Fruit fly (Drosophila melanogaster) whole organism, embryonic: Measurements from ENCODE around the gene CG16789.
A peak's percentile ranks its signal among the peaks of the same experiment; 100 is the strongest.

ENCODE experiments used
- CG10267 ChIP-seq: fragments of 200-800 bp; sonication (Bioruptor generic); optimal IDR thresholded peaks from 2 replicates; lab custom pipeline; 2018; ENCODE audit warnings: missing biosample characterization, mild to moderate bottlenecking, missing genetic modification characterization, moderate library complexity
- CG10274 ChIP-seq: fragments of 200-800 bp; sonication (Bioruptor generic); optimal IDR thresholded peaks from 3 replicates; lab custom pipeline; 2017; ENCODE audit warnings: missing biosample characterization, mild to moderate bottlenecking, missing genetic modification characterization
- CG12219 ChIP-seq: fragments of 200-800 bp; sonication (Bioruptor generic); optimal IDR thresholded peaks from 3 replicates; lab custom pipeline; 2018; ENCODE audit warnings: missing biosample characterization, mild to moderate bottlenecking, missing genetic modification characterization
- CG12659 ChIP-seq: fragments of 200-800 bp; sonication (Bioruptor generic); optimal IDR thresholded peaks from 3 replicates; lab custom pipeline; 2017; ENCODE audit warnings: mild to moderate bottlenecking, missing biosample characterization, missing genetic modification reagents, missing genetic modification characterization
- CG17829 ChIP-seq: fragments of 200-800 bp; optimal IDR thresholded peaks from 2 replicates; lab custom pipeline; 2019; ENCODE audit warnings: missing biosample characterization, mild to moderate bottlenecking, missing genetic modification characterization, moderate library complexity
- CG1792 ChIP-seq: fragments of 200-800 bp; sonication (Bioruptor generic); optimal IDR thresholded peaks from 2 replicates; lab custom pipeline; 2016; ENCODE audit warnings: missing biosample characterization, missing genetic modification characterization
- CG18011 ChIP-seq: fragments of 200-800 bp; sonication (Bioruptor generic); optimal IDR thresholded peaks from 2 replicates; lab custom pipeline; 2017; ENCODE audit warnings: missing biosample characterization, missing genetic modification characterization, mild to moderate bottlenecking, moderate library complexity, missing genotype
- CG1832 ChIP-seq: fragments of 200-800 bp; sonication (Bioruptor generic); optimal IDR thresholded peaks from 2 replicates; lab custom pipeline; 2017; ENCODE audit warnings: missing biosample characterization, mild to moderate bottlenecking, missing genetic modification characterization, inconsistent platforms
- CG18619 ChIP-seq: fragments of 200-800 bp; sonication (Bioruptor generic); optimal IDR thresholded peaks from 3 replicates; lab custom pipeline; 2017; ENCODE audit warnings: missing biosample characterization, mild to moderate bottlenecking, missing genetic modification characterization
- CG2678 ChIP-seq: fragments of 200-800 bp; sonication (Bioruptor generic); optimal IDR thresholded peaks from 3 replicates; lab custom pipeline; 2019; ENCODE audit warnings: missing biosample characterization, mild to moderate bottlenecking, missing genetic modification characterization, moderate library complexity
- CG30020 ChIP-seq: fragments of 200-800 bp; optimal IDR thresholded peaks from 2 replicates; lab custom pipeline; 2019; ENCODE audit warnings: missing biosample characterization, mild to moderate bottlenecking, missing genetic modification characterization, moderate library complexity
- CG31224 ChIP-seq: fragments of 200-800 bp; sonication (Bioruptor generic); IDR thresholded peaks from 2 replicates; pipeline ENCODE4 v1.3.6; 2022; ENCODE audit warnings: missing biosample characterization, missing genetic modification characterization
- CG34376 ChIP-seq: fragments of 200-800 bp; sonication (Bioruptor generic); optimal IDR thresholded peaks from 2 replicates; lab custom pipeline; 2018; ENCODE audit warnings: missing biosample characterization, mild to moderate bottlenecking, missing genetic modification characterization
- CG3995 ChIP-seq: fragments of 200-800 bp; sonication (Bioruptor generic); optimal IDR thresholded peaks from 3 replicates; lab custom pipeline; 2016; ENCODE audit warnings: missing biosample characterization, missing genetic modification characterization
- CG4404 ChIP-seq: fragments of 200-800 bp; sonication (Bioruptor generic); IDR thresholded peaks from 2 replicates; pipeline ENCODE4 v1.3.6; 2022; ENCODE audit warnings: missing biosample characterization, missing genetic modification characterization
- CG6654 ChIP-seq: fragments of 200-800 bp; sonication (Bioruptor generic); optimal IDR thresholded peaks from 2 replicates; lab custom pipeline; 2017; ENCODE audit warnings: missing biosample characterization, mild to moderate bottlenecking, missing genetic modification characterization
- CG6813 ChIP-seq: fragments of 200-800 bp; sonication (Bioruptor generic); optimal IDR thresholded peaks from 2 replicates; lab custom pipeline; 2017; ENCODE audit warnings: missing biosample characterization, missing genetic modification characterization, mild to moderate bottlenecking, moderate library complexity, missing genetic modification reagents
- CG7556 ChIP-seq: fragments of 200-800 bp; sonication (Bioruptor generic); optimal IDR thresholded peaks from 2 replicates; lab custom pipeline; 2017; ENCODE audit warnings: missing biosample characterization, mild to moderate bottlenecking, missing genetic modification characterization
- CG8290 ChIP-seq, 3 experiments: fragments of 200-800 bp; sonication (Bioruptor generic); optimal IDR thresholded peaks; 2 replicates each; lab custom pipeline; 2016 to 2019; ENCODE audit warnings: missing biosample characterization in 3 of 3, missing genetic modification characterization in 3 of 3, mild to moderate bottlenecking in 2 of 3, moderate library complexity in 1 of 3
- CG9797 ChIP-seq: fragments of 200-800 bp; sonication (Bioruptor generic); optimal IDR thresholded peaks from 3 replicates; lab custom pipeline; 2018; ENCODE audit warnings: missing biosample characterization, mild to moderate bottlenecking, missing genetic modification characterization
- Drgx ChIP-seq: fragments of 200-800 bp; sonication (Bioruptor generic); IDR thresholded peaks from 2 replicates; pipeline ENCODE4 v1.3.6; 2022; ENCODE audit warnings: missing biosample characterization, missing genetic modification characterization
- E2f2 ChIP-seq: fragments of 200-800 bp; sonication (Bioruptor generic); IDR thresholded peaks from 2 replicates; pipeline ENCODE4 v1.3.6; 2022; ENCODE audit warnings: missing biosample characterization, missing genetic modification characterization
- Ets97D ChIP-seq: fragments of 200-800 bp; sonication (Bioruptor generic); optimal IDR thresholded peaks from 3 replicates; lab custom pipeline; 2016; ENCODE audit warnings: missing biosample characterization, missing genetic modification characterization
- Fer1 ChIP-seq: fragments of 200-800 bp; sonication (Bioruptor generic); optimal IDR thresholded peaks from 2 replicates; lab custom pipeline; 2017; ENCODE audit warnings: missing biosample characterization, mild to moderate bottlenecking, missing genetic modification characterization
- H2.0 ChIP-seq: fragments of 200-800 bp; sonication (Bioruptor generic); IDR thresholded peaks from 2 replicates; pipeline ENCODE4 v1.3.6; 2022; ENCODE audit warnings: missing biosample characterization, missing genetic modification characterization
- HLH4C ChIP-seq: fragments of 200-800 bp; sonication (Bioruptor generic); IDR thresholded peaks from 3 replicates; pipeline ENCODE4 v1.3.6; 2022; ENCODE audit warnings: missing biosample characterization, missing genetic modification characterization; ENCODE audit not compliant: partially characterized antibody
- Hr3 ChIP-seq: fragments of 200-800 bp; sonication (Bioruptor generic); optimal IDR thresholded peaks from 3 replicates; lab custom pipeline; 2016; ENCODE audit warnings: missing biosample characterization, missing genetic modification characterization
- Hr78 ChIP-seq, 2 experiments: fragments of 200-800 bp in 1 of 2; fragments of >200 bp in 1 of 2; sonication (Bioruptor generic) in 1 of 2; optimal IDR thresholded peaks; 2 replicates each; lab custom pipeline; 2017 to 2019; ENCODE audit warnings: missing biosample characterization in 2 of 2, missing genetic modification characterization in 2 of 2, mild to moderate bottlenecking in 1 of 2, moderate library complexity in 1 of 2
- MESR4 ChIP-seq: fragments of 200-800 bp; sonication (Bioruptor generic); optimal IDR thresholded peaks from 2 replicates; lab custom pipeline; 2018; ENCODE audit warnings: missing biosample characterization, mild to moderate bottlenecking, missing genetic modification characterization, moderate library complexity
- Med ChIP-seq: fragments of 200-800 bp; sonication (Bioruptor generic); peaks from one replicate; lab custom pipeline; 2016; ENCODE audit warnings: missing biosample characterization, missing genetic modification characterization, mild to moderate bottlenecking, inconsistent platforms, moderate library complexity
- Oli ChIP-seq: fragments of 200-800 bp; sonication (Bioruptor generic); optimal IDR thresholded peaks from 2 replicates; lab custom pipeline; 2018; ENCODE audit warnings: missing biosample characterization, mild to moderate bottlenecking, missing genetic modification characterization, moderate library complexity
- Pdp1 ChIP-seq, 2 experiments: fragments of 200-800 bp; sonication (Bioruptor generic); optimal IDR thresholded peaks; 3 replicates each; lab custom pipeline; 2016; ENCODE audit warnings: missing biosample characterization in 2 of 2, missing genetic modification characterization in 2 of 2, mild to moderate bottlenecking in 1 of 2, moderate library complexity in 1 of 2
- Usf ChIP-seq: fragments of 200-800 bp; sonication (Bioruptor generic); optimal IDR thresholded peaks from 2 replicates; lab custom pipeline; 2017; ENCODE audit warnings: missing genotype, missing biosample characterization, missing genetic modification characterization
- YL-1 ChIP-seq: fragments of 200-800 bp; sonication (Bioruptor generic); optimal IDR thresholded peaks from 3 replicates; lab custom pipeline; 2017; ENCODE audit warnings: missing biosample characterization, mild to moderate bottlenecking, missing genetic modification characterization
- crp ChIP-seq, 2 experiments: fragments of 200-800 bp; sonication (Bioruptor generic); optimal IDR thresholded peaks; 2 replicates in 1 of 2; 3 replicates in 1 of 2; lab custom pipeline; 2017; ENCODE audit warnings: missing biosample characterization in 2 of 2, missing genetic modification characterization in 2 of 2, mild to moderate bottlenecking in 1 of 2, moderate library complexity in 1 of 2
- dati ChIP-seq: fragments of 200-800 bp; sonication (Bioruptor generic); IDR thresholded peaks from 2 replicates; pipeline ENCODE4 v1.3.6; 2022; ENCODE audit warnings: missing biosample characterization, missing genetic modification characterization
- dm ChIP-seq: fragments of 200-800 bp; sonication (Bioruptor generic); optimal IDR thresholded peaks from 3 replicates; lab custom pipeline; 2016; ENCODE audit warnings: missing biosample characterization, missing genetic modification characterization
- ftz-f1 ChIP-seq: fragments of 200-800 bp; sonication (Bioruptor generic); optimal IDR thresholded peaks from 2 replicates; lab custom pipeline; 2016; ENCODE audit warnings: missing biosample characterization, missing genetic modification characterization
- gem ChIP-seq: fragments of 200-800 bp; sonication (Bioruptor generic); optimal IDR thresholded peaks from 2 replicates; lab custom pipeline; 2019; ENCODE audit warnings: missing biosample characterization, mild to moderate bottlenecking, missing genetic modification characterization, moderate library complexity
- gfzf ChIP-seq: fragments of 200-800 bp; sonication (Bioruptor generic); optimal IDR thresholded peaks from 2 replicates; lab custom pipeline; 2016; ENCODE audit warnings: missing biosample characterization, mild to moderate bottlenecking, missing genetic modification characterization, moderate library complexity
- gsb-n ChIP-seq: fragments of 200-800 bp; sonication (Bioruptor generic); optimal IDR thresholded peaks from 3 replicates; lab custom pipeline; 2018; ENCODE audit warnings: missing biosample characterization, mild to moderate bottlenecking, missing genetic modification characterization
- jigr1 ChIP-seq: fragments of 200-800 bp; sonication (Bioruptor generic); IDR thresholded peaks from 3 replicates; pipeline ENCODE4 v1.3.6; 2022; ENCODE audit warnings: missing biosample characterization, missing genetic modification characterization
- maf-S ChIP-seq: fragments of 200-800 bp; sonication (Bioruptor generic); optimal IDR thresholded peaks from 2 replicates; lab custom pipeline; 2016; ENCODE audit warnings: missing biosample characterization, missing genetic modification characterization
- mirr ChIP-seq: fragments of 200-800 bp; sonication (Bioruptor generic); optimal IDR thresholded peaks from 3 replicates; lab custom pipeline; 2018; ENCODE audit warnings: missing biosample characterization, mild to moderate bottlenecking, missing genetic modification characterization
- phol ChIP-seq: fragments of 200-800 bp; sonication (Bioruptor generic); optimal IDR thresholded peaks from 3 replicates; lab custom pipeline; 2018; ENCODE audit warnings: missing biosample characterization, mild to moderate bottlenecking, missing genetic modification characterization, moderate library complexity
- slp2 ChIP-seq: fragments of 200-800 bp; sonication (Bioruptor generic); optimal IDR thresholded peaks from 2 replicates; lab custom pipeline; 2016; ENCODE audit warnings: missing biosample characterization, missing genetic modification characterization
- sqz ChIP-seq: fragments of 200-800 bp; sonication (Bioruptor generic); optimal IDR thresholded peaks from 3 replicates; lab custom pipeline; 2018; ENCODE audit warnings: missing biosample characterization, mild to moderate bottlenecking, missing genetic modification characterization

CG16789 gene

DNA sequence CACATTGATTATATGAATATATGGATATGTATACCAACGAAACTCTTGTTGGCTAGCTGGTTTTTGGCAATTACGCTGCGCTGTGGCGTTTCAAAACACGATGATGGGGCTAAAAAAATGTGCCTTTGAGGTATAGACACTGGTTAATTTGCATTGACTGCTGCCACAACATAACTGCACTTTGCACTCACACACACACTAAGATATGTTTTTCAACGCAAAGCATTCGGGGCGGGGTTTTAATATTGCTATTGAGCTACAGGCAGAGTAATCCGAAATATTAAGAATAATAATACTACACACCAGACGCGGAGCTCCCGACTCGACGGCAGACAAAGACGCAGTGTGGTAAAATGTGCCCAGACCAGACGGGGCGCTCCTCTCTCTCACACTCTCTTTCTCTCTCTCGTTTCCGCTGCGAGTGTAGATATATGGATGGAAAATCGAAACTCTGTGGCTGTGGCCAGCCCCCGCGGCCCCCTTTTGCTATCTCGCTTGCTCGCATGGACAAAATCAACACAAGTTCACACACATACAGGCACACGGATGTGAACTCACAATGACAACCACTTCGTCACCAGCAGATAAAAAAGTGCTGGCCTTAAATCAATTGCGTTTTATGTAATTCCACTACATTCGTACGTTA is 14.9 kb upstream of the CG16789 start (continued):
- TF ChIP-seq HLH4C (no peak), CG18619 (GFP tag; lab: Kevin White, UChicago) (peak; percentile 5), dati (GFP tag; lab: Robert Waterston, UW) (no peak), jigr1 (GFP tag; lab: Robert Waterston, UW) (no peak), maf-S (GFP tag; lab: Kevin White, UChicago) (peak; percentile 37), Oli (tag; lab: Kevin White, UChicago) (no peak), CG10274 (no peak), CG1832 (GFP tag; lab: Kevin White, UChicago) (peak; percentile 90), CG2678 (tag; lab: Kevin White, UChicago) (peak; percentile 58), CG1792 (GFP tag; lab: Kevin White, UChicago) (peak; percentile 5), CG8290 (GFP tag; optimal IDR thresholded peaks at IDR 0.05; lab: Kevin White, UChicago) (no peak), CG8290 (tag; optimal IDR thresholded peaks at IDR 0.05; lab: Kevin White, UChicago) (peak; percentile 46 to 73), Fer1 (GFP tag; lab: Kevin White, UChicago) (peak; percentile 82), CG6654 (peak; percentile 5), Pdp1 (GFP tag; optimal IDR thresholded peaks at IDR 0.05; lab: Kevin White, UChicago) (peak; percentile 11 to 74), mirr (GFP tag; lab: Kevin White, UChicago) (peak; percentile 96), CG31224 (GFP tag; lab: Robert Waterston, UW) (no peak), CG18011 (GFP tag; lab: Kevin White, UChicago) (peak; percentile 25), CG4404 (GFP tag; lab: Robert Waterston, UW) (no peak), CG3995 (GFP tag; lab: Kevin White, UChicago) (peak; percentile 5), Hr78 (GFP tag; optimal IDR thresholded peaks at IDR 0.05; lab: Kevin White, UChicago) (peak in 1 of 2 experiments; percentile 99), Ets97D (GFP tag; lab: Kevin White, UChicago) (peak; percentile 4), Hr3 (GFP tag; lab: Kevin White, UChicago) (no peak), crp (GFP tag; optimal IDR thresholded peaks at IDR 0.05; lab: Kevin White, UChicago) (no peak), CG7556 (GFP tag; lab: Kevin White, UChicago) (peak; percentile 31)

DNA sequence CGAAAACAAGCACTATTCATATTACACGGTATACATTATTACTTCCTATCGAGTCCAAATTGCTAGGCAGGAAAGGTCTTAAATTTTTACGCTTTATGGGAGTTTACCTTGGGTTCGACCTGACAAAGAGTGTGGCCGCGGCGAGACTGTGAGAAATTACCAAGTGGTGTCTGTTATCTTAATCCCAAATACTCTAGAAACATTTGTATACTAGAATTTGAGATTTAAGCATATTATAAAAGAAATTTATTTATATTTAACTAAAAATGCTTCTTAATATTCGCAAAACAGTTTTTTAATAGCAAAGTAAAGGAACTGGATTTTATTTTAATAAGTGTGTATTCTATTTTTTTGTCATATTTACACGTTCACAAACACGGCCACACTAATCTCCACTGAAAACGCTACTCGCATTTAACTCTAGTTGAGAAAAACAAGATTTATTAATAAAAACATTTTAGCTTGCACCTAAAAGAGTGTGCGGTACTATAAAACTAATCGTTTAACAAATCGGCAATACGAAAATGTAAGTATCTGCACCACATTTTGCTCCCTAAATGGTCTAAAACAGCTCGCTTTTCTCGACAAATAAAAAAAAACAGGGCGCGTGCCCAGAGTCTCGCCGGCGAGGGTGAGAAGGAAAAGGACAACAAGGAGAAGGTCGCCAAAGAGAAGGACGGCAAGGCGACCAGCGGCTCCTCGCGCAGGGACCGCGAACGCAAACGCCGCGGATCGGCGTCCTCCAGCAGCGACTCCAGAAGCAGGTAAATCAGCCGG is 14.1 kb upstream of the CG16789 start, which contains the start of the genes mura and RnpS1:
mura (minus strand) TSS at position 148 of the 777 bp plus-strand sequence.
RnpS1 (plus strand) TSS at position 376 of the 777 bp plus-strand sequence.
- TF ChIP-seq Med, result peak; percentile 52
- peak; percentile 12 for TF ChIP-seq phol (tag; lab: Kevin White, UChicago)
- TF ChIP-seq E2f2, result no peak
- no peak for TF ChIP-seq Usf
- no peak for TF ChIP-seq slp2 (GFP tag; lab: Kevin White, UChicago)
- peak; percentile 11 for TF ChIP-seq CG17829 (tag; lab: Kevin White, UChicago)
- TF ChIP-seq gsb-n (tag; lab: Kevin White, UChicago), result peak; percentile 42
- TF ChIP-seq Drgx (GFP tag; lab: Robert Waterston, UW), result no peak
- TF ChIP-seq sqz (GFP tag; lab: Kevin White, UChicago), result peak; percentile 59
- TF ChIP-seq CG6813 (GFP tag; lab: Kevin White, UChicago), result no peak
- TF ChIP-seq CG34376 (GFP tag; lab: Kevin White, UChicago), result peak; percentile 42
- no peak for TF ChIP-seq dm (GFP tag; lab: Kevin White, UChicago)
- TF ChIP-seq CG12219 (GFP tag; lab: Kevin White, UChicago), result no peak
- TF ChIP-seq gem (tag; lab: Kevin White, UChicago), result peak; percentile 25
- no peak for TF ChIP-seq H2.0 (GFP tag; lab: Robert Waterston, UW)
- peak; percentile 89 for TF ChIP-seq CG9797 (GFP tag; lab: Kevin White, UChicago)
- TF ChIP-seq MESR4 (GFP tag; lab: Kevin White, UChicago), result peak; percentile 72
- peak; percentile 59 for TF ChIP-seq CG10267
- peak; percentile 90 for TF ChIP-seq ftz-f1 (GFP tag; lab: Kevin White, UChicago)
- TF ChIP-seq gfzf, result peak; percentile 77
- peak; percentile 30 for TF ChIP-seq YL-1 (GFP tag; lab: Kevin White, UChicago)
- peak; percentile 36 for TF ChIP-seq CG30020 (tag; lab: Kevin White, UChicago)
- peak; percentile 43 for TF ChIP-seq CG12659
